Fruit fly (Drosophila melanogaster) whole organism, prepupa: ENCODE measurements around the gene CG14856.

ENCODE experiments used
- Blimp-1 ChIP-seq: fragments of 200-800 bp; sonication (Bioruptor generic); optimal IDR thresholded peaks from 3 replicates; lab custom pipeline; 2017; ENCODE audit warnings: missing biosample characterization, missing genetic modification characterization, mild to moderate bottlenecking, moderate library complexity, missing genetic modification reagents
- CG10631 ChIP-seq: fragments of 200-800 bp; sonication (Bioruptor generic); optimal IDR thresholded peaks from 2 replicates; lab custom pipeline; 2016; ENCODE audit warnings: missing biosample characterization, missing genetic modification characterization
- CG11762 ChIP-seq: fragments of 200-800 bp; sonication (Bioruptor generic); optimal IDR thresholded peaks from 3 replicates; lab custom pipeline; 2016; ENCODE audit warnings: missing biosample characterization, missing genetic modification characterization; ENCODE audit not compliant: insufficient read depth
- CG11902 ChIP-seq: fragments of 200-800 bp; sonication (Bioruptor generic); optimal IDR thresholded peaks from 3 replicates; lab custom pipeline; 2016; ENCODE audit warnings: missing biosample characterization, missing genetic modification characterization
- CG15336 ChIP-seq: fragments of 200-800 bp; sonication (Bioruptor generic); IDR thresholded peaks from 2 replicates; pipeline ENCODE4 v1.3.6; 2022; ENCODE audit warnings: missing biosample characterization, missing genetic modification characterization
- CG3032 ChIP-seq: fragments of 200-800 bp; optimal IDR thresholded peaks from 2 replicates; lab custom pipeline; 2019; ENCODE audit warnings: missing biosample characterization, mild to moderate bottlenecking, missing genetic modification characterization, moderate library complexity
- CG31627 ChIP-seq: fragments of 200-800 bp; sonication (Bioruptor generic); optimal IDR thresholded peaks from 3 replicates; lab custom pipeline; 2016; ENCODE audit warnings: missing biosample characterization, missing genetic modification characterization
- CG32006 ChIP-seq: fragments of 200-800 bp; sonication (Bioruptor generic); optimal IDR thresholded peaks from 3 replicates; lab custom pipeline; 2017; ENCODE audit warnings: missing biosample characterization, mild to moderate bottlenecking, missing genetic modification characterization
- CG34406 ChIP-seq: fragments of 200-800 bp; sonication (Bioruptor generic); optimal IDR thresholded peaks from 3 replicates; lab custom pipeline; 2016; ENCODE audit warnings: missing biosample characterization, missing genetic modification characterization
- CG3919 ChIP-seq: fragments of 200-800 bp; sonication (Bioruptor generic); optimal IDR thresholded peaks from 3 replicates; lab custom pipeline; 2016; ENCODE audit warnings: missing biosample characterization, missing genetic modification characterization
- CG4318 ChIP-seq: fragments of 200-800 bp; sonication (Bioruptor generic); optimal IDR thresholded peaks from 3 replicates; lab custom pipeline; 2017; ENCODE audit warnings: missing biosample characterization, mild to moderate bottlenecking, missing genetic modification characterization
- CG6163 ChIP-seq: fragments of 200-800 bp; sonication (Bioruptor generic); IDR thresholded peaks from 3 replicates; pipeline ENCODE4 v1.3.6; 2022; ENCODE audit warnings: missing biosample characterization, missing genetic modification characterization
- CG6276 ChIP-seq: fragments of 200-800 bp; sonication (Bioruptor generic); optimal IDR thresholded peaks from 2 replicates; lab custom pipeline; 2017; ENCODE audit warnings: missing biosample characterization, mild to moderate bottlenecking, missing genetic modification characterization
- CG6808 ChIP-seq: fragments of 200-800 bp; sonication (Bioruptor generic); optimal IDR thresholded peaks from 3 replicates; lab custom pipeline; 2017; ENCODE audit warnings: missing biosample characterization, missing genetic modification characterization, mild to moderate bottlenecking, moderate library complexity, missing genetic modification reagents
- CG6854 ChIP-seq: fragments of 200-800 bp; sonication (Bioruptor generic); optimal IDR thresholded peaks from 2 replicates; lab custom pipeline; 2017; ENCODE audit warnings: missing biosample characterization, mild to moderate bottlenecking, missing genetic modification characterization
- CG7368 ChIP-seq: fragments of 200-800 bp; sonication (Bioruptor generic); optimal IDR thresholded peaks from 3 replicates; lab custom pipeline; 2016; ENCODE audit warnings: missing biosample characterization, missing genetic modification characterization
- CG8119 ChIP-seq: fragments of 200-800 bp; sonication (Bioruptor generic); IDR thresholded peaks from 3 replicates; pipeline ENCODE4 v1.3.6; 2022; ENCODE audit warnings: missing biosample characterization, missing genetic modification characterization
- CG8319 ChIP-seq: fragments of 200-800 bp; sonication (Bioruptor generic); optimal IDR thresholded peaks from 3 replicates; lab custom pipeline; 2016; ENCODE audit warnings: missing biosample characterization, missing genetic modification characterization
- CG9139 ChIP-seq: fragments of 200-800 bp; sonication (Bioruptor generic); optimal IDR thresholded peaks from 3 replicates; lab custom pipeline; 2017; ENCODE audit warnings: missing biosample characterization, mild to moderate bottlenecking, missing genetic modification characterization
- Eip78C ChIP-seq: fragments of 200-800 bp; sonication (Bioruptor generic); peaks from one replicate; lab custom pipeline; 2016; ENCODE audit warnings: missing biosample characterization, missing genetic modification characterization
- Ets21C ChIP-seq: fragments of 200-800 bp; sonication (Bioruptor generic); optimal IDR thresholded peaks from 3 replicates; lab custom pipeline; 2016; ENCODE audit warnings: missing biosample characterization, missing genetic modification characterization
- Ets96B ChIP-seq: fragments of 200-800 bp; optimal IDR thresholded peaks from 2 replicates; lab custom pipeline; 2019; ENCODE audit warnings: missing biosample characterization, mild to moderate bottlenecking, missing genetic modification characterization, moderate library complexity
- Gug ChIP-seq: fragments of 200-800 bp; sonication (Bioruptor generic); IDR thresholded peaks from 2 replicates; pipeline ENCODE4 v1.3.6; 2022; ENCODE audit warnings: missing biosample characterization, missing genetic modification characterization
- Hr38 ChIP-seq: sonication (Bioruptor generic); optimal IDR thresholded peaks from 2 replicates; lab custom pipeline; 2016; ENCODE audit warnings: missing biosample characterization, missing genetic modification characterization
- Hr39 ChIP-seq: fragments of 200-800 bp; sonication (Bioruptor generic); optimal IDR thresholded peaks from 2 replicates; lab custom pipeline; 2016; ENCODE audit warnings: missing biosample characterization, missing genetic modification characterization
- Lpt ChIP-seq: fragments of 200-800 bp; sonication (Bioruptor generic); optimal IDR thresholded peaks from 3 replicates; lab custom pipeline; 2016; ENCODE audit warnings: missing biosample characterization, missing genetic modification characterization
- OdsH ChIP-seq: fragments of 200-800 bp; sonication (Bioruptor generic); optimal IDR thresholded peaks from 3 replicates; lab custom pipeline; 2016; ENCODE audit warnings: missing biosample characterization, missing genetic modification characterization
- Sox102F ChIP-seq: fragments of 200-800 bp; sonication (Bioruptor generic); optimal IDR thresholded peaks from 2 replicates; lab custom pipeline; 2016; ENCODE audit warnings: missing biosample characterization, mild to moderate bottlenecking, missing genetic modification characterization
- Sox14 ChIP-seq: fragments of 200-800 bp; sonication (Bioruptor generic); optimal IDR thresholded peaks from 3 replicates; lab custom pipeline; 2016; ENCODE audit warnings: missing biosample characterization, missing genetic modification characterization
- Sox15 ChIP-seq: fragments of 200-800 bp; sonication (Bioruptor generic); optimal IDR thresholded peaks from 3 replicates; lab custom pipeline; 2016; ENCODE audit warnings: missing biosample characterization, missing genetic modification characterization
- achi ChIP-seq: fragments of 200-800 bp; sonication (Bioruptor generic); optimal IDR thresholded peaks from 3 replicates; lab custom pipeline; 2016; ENCODE audit warnings: missing biosample characterization, missing genetic modification characterization
- acj6 ChIP-seq: fragments of 200-800 bp; sonication (Bioruptor generic); optimal IDR thresholded peaks from 3 replicates; lab custom pipeline; 2016; ENCODE audit warnings: missing biosample characterization, missing genetic modification characterization
- dac ChIP-seq: fragments of 200-800 bp; sonication (Bioruptor generic); optimal IDR thresholded peaks from 2 replicates; lab custom pipeline; 2017; ENCODE audit warnings: missing biosample characterization, mild to moderate bottlenecking, missing genetic modification characterization
- dsx ChIP-seq: fragments of 200-800 bp; optimal IDR thresholded peaks from 3 replicates; lab custom pipeline; 2019; ENCODE audit warnings: missing biosample characterization, mild to moderate bottlenecking, missing genetic modification characterization, moderate library complexity; ENCODE audit not compliant: poor library complexity, severe bottlenecking
- eg ChIP-seq: fragments of 200-800 bp; sonication (Bioruptor generic); IDR thresholded peaks from 3 replicates; pipeline ENCODE4 v1.3.6; 2022; ENCODE audit warnings: missing biosample characterization, missing genetic modification characterization
- esn ChIP-seq: fragments of 200-800 bp; sonication (Bioruptor generic); optimal IDR thresholded peaks from 2 replicates; lab custom pipeline; 2016; ENCODE audit warnings: missing biosample characterization, mild to moderate bottlenecking, missing genetic modification characterization, moderate library complexity
- fd59A ChIP-seq: fragments of 200-800 bp; sonication (Bioruptor generic); optimal IDR thresholded peaks from 2 replicates; lab custom pipeline; 2017; ENCODE audit warnings: missing biosample characterization, mild to moderate bottlenecking, missing genetic modification characterization, missing genetic modification reagents
- lz ChIP-seq: fragments of 200-800 bp; sonication (Bioruptor generic); optimal IDR thresholded peaks from 3 replicates; lab custom pipeline; 2016; ENCODE audit warnings: missing biosample characterization, missing genetic modification characterization
- net ChIP-seq: fragments of 200-800 bp; sonication (Bioruptor generic); optimal IDR thresholded peaks from 3 replicates; lab custom pipeline; 2016; ENCODE audit warnings: missing biosample characterization, missing genetic modification characterization
- pdm3 ChIP-seq: fragments of 200-800 bp; sonication (Bioruptor generic); optimal IDR thresholded peaks from 3 replicates; lab custom pipeline; 2016; ENCODE audit warnings: missing biosample characterization, missing genetic modification characterization
- salr ChIP-seq, 2 experiments: fragments of 200-800 bp; sonication (Bioruptor generic); optimal IDR thresholded peaks; 3 replicates each; lab custom pipeline; 2016 to 2018; ENCODE audit warnings: missing biosample characterization in 2 of 2, missing genetic modification characterization in 2 of 2, mild to moderate bottlenecking in 1 of 2
- spab ChIP-seq: fragments of 200-800 bp; sonication (Bioruptor generic); optimal IDR thresholded peaks from 2 replicates; lab custom pipeline; 2017; ENCODE audit warnings: missing biosample characterization, mild to moderate bottlenecking, missing genetic modification characterization, missing genetic modification reagents
- ss ChIP-seq, 2 experiments: fragments of 200-800 bp; sonication (Bioruptor generic); optimal IDR thresholded peaks; 2 replicates in 1 of 2; 3 replicates in 1 of 2; lab custom pipeline; 2017 to 2018; ENCODE audit warnings: mild to moderate bottlenecking in 2 of 2, missing biosample characterization in 2 of 2, missing genetic modification characterization in 2 of 2, moderate library complexity in 1 of 2
- svp ChIP-seq: fragments of 200-800 bp; sonication (Bioruptor generic); peaks from one replicate; lab custom pipeline; 2016; ENCODE audit warnings: missing biosample characterization, missing genetic modification characterization
- topi ChIP-seq: fragments of 200-800 bp; sonication (Bioruptor generic); optimal IDR thresholded peaks from 3 replicates; lab custom pipeline; 2016; ENCODE audit warnings: missing biosample characterization, missing genetic modification characterization

Gene CG14856

DNA sequence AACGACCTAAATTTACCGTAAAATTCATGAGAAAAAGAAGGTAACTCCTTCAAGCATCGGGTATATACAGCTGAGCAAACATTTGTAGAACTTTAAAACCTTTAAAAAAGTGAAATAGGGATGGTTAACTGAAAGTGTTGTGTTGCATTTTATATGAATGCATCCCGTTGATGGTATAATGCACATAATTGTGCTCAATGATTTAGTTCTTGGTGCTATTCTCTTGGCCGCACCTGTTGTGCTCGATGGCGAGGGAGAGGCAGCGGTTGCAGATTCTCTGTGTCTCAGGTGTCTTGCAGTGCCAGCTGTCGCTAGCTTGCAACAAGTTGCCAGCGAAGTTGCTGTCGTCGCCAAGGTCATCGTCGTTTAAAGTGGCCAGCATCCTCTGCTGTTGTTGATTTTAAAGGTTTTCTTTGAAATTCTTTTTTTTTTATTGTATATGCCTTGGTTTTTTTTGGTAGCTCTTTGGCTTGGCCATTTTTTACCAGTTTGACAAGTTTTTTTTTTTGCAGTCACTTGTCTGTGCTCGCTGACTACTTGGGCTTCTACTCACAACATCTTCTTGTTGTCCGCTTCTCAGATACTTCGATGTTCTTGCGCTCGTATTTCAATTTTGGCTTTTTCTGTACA, 33.3 kb upstream of the CG14856 start (continued):
- TF ChIP-seq CG6163 (GFP tag; lab: Robert Waterston, UW), result no peak; the same call in none of the 3 replicates
- no peak for TF ChIP-seq CG4318 (GFP tag; lab: Kevin White, UChicago)
- peak; percentile 74 for TF ChIP-seq CG15336
- peak; percentile 53 for TF ChIP-seq topi
- TF ChIP-seq Blimp-1, result no peak
- TF ChIP-seq OdsH, result peak; percentile 69
- TF ChIP-seq Eip78C, result peak; percentile 92
- TF ChIP-seq Hr39 (GFP tag; lab: Kevin White, UChicago), result peak; percentile 71
- peak; percentile 6 for TF ChIP-seq CG11902 (GFP tag; lab: Kevin White, UChicago)
- TF ChIP-seq pdm3 (GFP tag; lab: Kevin White, UChicago), result peak; percentile 55
- peak; percentile 33 for TF ChIP-seq Ets96B
- TF ChIP-seq acj6, result peak; percentile 59
- peak; percentile 51 for TF ChIP-seq CG3032 (tag; lab: Kevin White, UChicago)
- no peak for TF ChIP-seq Hr38
- peak; percentile 38 for TF ChIP-seq Ets21C (GFP tag; lab: Kevin White, UChicago)
- TF ChIP-seq Gug (GFP tag; lab: Robert Waterston, UW), result no peak; the same call in 1 of the 2 replicates
- peak; percentile 44 for TF ChIP-seq Sox15
- peak; percentile 44 for TF ChIP-seq CG11762 (GFP tag; lab: Kevin White, UChicago)
- TF ChIP-seq CG6808 (GFP tag; lab: Kevin White, UChicago), result peak; percentile 74
- TF ChIP-seq dac (GFP tag; lab: Kevin White, UChicago), result peak; percentile 7
- peak; percentile 59 for TF ChIP-seq Sox14
- TF ChIP-seq, all 60 proteins: peak for 51

dm6 chr3R:14766439-14767025, 32.3 kb upstream of the CG14856 start:
- no peak for TF ChIP-seq Hr38
- TF ChIP-seq CG8319 (GFP tag; lab: Kevin White, UChicago), result no peak
- no peak for TF ChIP-seq CG32006 (GFP tag; lab: Kevin White, UChicago)
- no peak for TF ChIP-seq Ets96B
- no peak for TF ChIP-seq CG6854 (GFP tag; lab: Kevin White, UChicago)
- TF ChIP-seq dsx (GFP tag; lab: Kevin White, UChicago), result no peak
- no peak for TF ChIP-seq CG31627 (GFP tag; lab: Kevin White, UChicago)
- no peak for TF ChIP-seq net (GFP tag; lab: Kevin White, UChicago)
- TF ChIP-seq CG6276 (GFP tag; lab: Kevin White, UChicago), result peak; percentile 48
- TF ChIP-seq Sox15, result no peak
- no peak for TF ChIP-seq CG3919 (GFP tag; lab: Kevin White, UChicago)
- no peak for TF ChIP-seq Eip78C
- TF ChIP-seq CG8119 (GFP tag; lab: Robert Waterston, UW), result peak; percentile 53; the same call in 1 of the 3 replicates
- TF ChIP-seq pdm3 (GFP tag; lab: Kevin White, UChicago), result no peak
- TF ChIP-seq topi, result no peak
- TF ChIP-seq CG15336, result peak; percentile 54; the same call in 1 of the 2 replicates
- no peak for TF ChIP-seq Hr39 (GFP tag; lab: Kevin White, UChicago)
- TF ChIP-seq ss (GFP tag; optimal IDR thresholded peaks at IDR 0.05; lab: Kevin White, UChicago), result no peak
- peak; percentile 52; the same call in 1 of the 3 replicates for TF ChIP-seq eg (GFP tag; lab: Robert Waterston, UW)
- TF ChIP-seq CG7368 (GFP tag; lab: Kevin White, UChicago), result no peak
- no peak for TF ChIP-seq CG9139
- TF ChIP-seq spab (GFP tag; lab: Kevin White, UChicago), result no peak
- no peak for TF ChIP-seq CG11762 (GFP tag; lab: Kevin White, UChicago)

DNA sequence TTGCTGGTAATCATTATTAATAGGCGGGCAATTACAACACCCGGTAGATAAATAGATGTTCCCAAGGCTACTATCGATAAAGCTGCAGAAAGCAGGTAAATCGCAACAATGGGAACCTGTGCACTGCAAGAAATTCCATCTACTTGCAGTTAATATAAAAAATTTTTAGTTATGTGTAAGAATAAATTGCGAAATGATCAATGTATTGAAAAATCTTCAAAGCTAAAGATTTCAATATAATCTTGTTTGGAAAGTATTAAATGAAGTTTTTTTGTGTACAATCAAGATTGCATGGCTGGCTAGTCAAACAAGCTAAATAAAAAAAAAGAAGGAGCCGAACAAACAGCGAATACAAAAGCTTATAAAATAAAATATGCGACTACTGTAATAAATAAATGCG, 23.4 kb upstream of the CG14856 start:
- TF ChIP-seq topi (peak; percentile 40), Hr38 (no peak), esn (GFP tag; lab: Kevin White, UChicago) (peak; percentile 54), net (GFP tag; lab: Kevin White, UChicago) (peak; percentile 59), CG6163 (GFP tag; lab: Robert Waterston, UW) (peak; percentile 75), lz (GFP tag; lab: Kevin White, UChicago) (peak; percentile 32), fd59A (GFP tag; lab: Kevin White, UChicago) (no peak), Lpt (GFP tag; lab: Kevin White, UChicago) (peak; percentile 21), salr (GFP tag; optimal IDR thresholded peaks at IDR 0.05; lab: Kevin White, UChicago) (peak in 1 of 2 experiments; percentile 68), svp (GFP tag; lab: Kevin White, UChicago) (no peak), CG34406 (GFP tag; lab: Kevin White, UChicago) (peak; percentile 55), CG15336 (peak; percentile 81), achi (peak; percentile 52), Blimp-1 (no peak), Hr39 (GFP tag; lab: Kevin White, UChicago) (peak; percentile 15), CG6854 (GFP tag; lab: Kevin White, UChicago) (no peak), CG8319 (GFP tag; lab: Kevin White, UChicago) (no peak), CG6808 (GFP tag; lab: Kevin White, UChicago) (no peak), Sox14 (peak; percentile 48), Sox102F (GFP tag; lab: Kevin White, UChicago) (peak; percentile 16), pdm3 (GFP tag; lab: Kevin White, UChicago) (peak; percentile 68), CG10631 (peak; percentile 51)
